Worm (Caenorhabditis elegans) whole organism, young adult: Measurements from ENCODE around the gene egl-13.

Experiments used
- ceh-79 ChIP-seq: sonication (generic microtip); optimal IDR thresholded peaks from 2 replicates; lab custom pipeline; 2017; ENCODE audit warnings: mild to moderate bottlenecking, missing genetic modification characterization, missing compliant biosample characterization
- hsf-1 ChIP-seq: fragments of 200-800 bp; sonication (Bioruptor generic); IDR thresholded peaks from 2 replicates; pipeline ENCODE4 v1.3.6; 2022; ENCODE audit warnings: missing genetic modification reagents, missing genetic modification characterization, missing compliant biosample characterization
- nhr-179 ChIP-seq: sonication (generic microtip); optimal IDR thresholded peaks from 2 replicates; lab custom pipeline; 2016; ENCODE audit warnings: mild to moderate bottlenecking, missing genetic modification characterization, missing compliant biosample characterization
- nhr-80 ChIP-seq: sonication (generic microtip); optimal IDR thresholded peaks from 2 replicates; lab custom pipeline; 2016; ENCODE audit warnings: missing genetic modification characterization, missing compliant biosample characterization
- unc-62 ChIP-seq: fragments of 150-350 bp; optimal IDR thresholded peaks from 2 replicates; lab custom pipeline; 2014; ENCODE audit warnings: missing biosample characterization, missing genetic modification reagents, missing genetic modification characterization

DNA sequence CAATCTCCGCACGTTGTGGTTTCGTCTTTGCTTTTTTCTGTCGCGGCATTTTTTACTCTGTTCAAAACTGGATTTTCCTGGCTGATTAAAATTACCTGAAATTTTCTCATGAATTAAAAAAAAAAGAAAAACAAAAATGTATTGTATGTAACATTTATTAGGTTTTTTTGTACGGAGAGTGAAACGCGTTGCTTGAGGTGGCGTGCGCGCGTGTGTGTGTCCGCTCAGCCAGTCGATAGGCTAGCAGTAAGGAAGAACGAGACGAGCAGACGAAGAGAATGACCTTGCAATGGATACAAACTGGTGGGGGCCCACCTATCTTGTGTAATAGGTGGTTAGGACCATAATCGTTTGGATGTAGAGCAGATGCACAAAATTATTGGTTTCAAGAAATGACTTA, 22.3 kb upstream of the egl-13 start, which contains the start of gene T22B7.4:
- TF ChIP-seq nhr-179 (tag; lab: Kevin White, UChicago) (no peak), nhr-80 (tag; lab: Kevin White, UChicago) (no peak), unc-62 (no peak), hsf-1 (GFP tag; lab: Robert Waterston, UW) (no peak), ceh-79 (tag; lab: Kevin White, UChicago) (no peak)
